Worm (Caenorhabditis elegans): ENCODE data around the gene Y39A1A.3.

- TF ChIP-seq lin-35 (GFP tag; optimal IDR thresholded peaks at IDR 0.05) (no peak), mep-1 (tag; optimal IDR thresholded peaks at IDR 0.05) (peak; percentile 11)
Measured at ce11 chrIII:10629795-10630194, 33.5 kb upstream of the Y39A1A.3 start.

All from whole organism, L1 larva.